Worm (Caenorhabditis elegans) whole organism, midembryonic: Measurements from ENCODE around the gene tat-1.

Experiments
- T22C8.4 ChIP-seq: fragments of 200-800 bp; sonication (Bioruptor generic); IDR thresholded peaks from 2 replicates; pipeline ENCODE4 v1.3.6; 2022; ENCODE audit warnings: missing genetic modification characterization, missing compliant biosample characterization
- cog-1 ChIP-seq: sonication (generic microtip); optimal IDR thresholded peaks from 2 replicates; lab custom pipeline; 2016; ENCODE audit warnings: missing genetic modification characterization, missing compliant biosample characterization
- flt-1 ChIP-seq: fragments of 200-800 bp; sonication (Bioruptor generic); IDR thresholded peaks from 2 replicates; pipeline ENCODE4 v1.3.6; 2022; ENCODE audit warnings: missing genetic modification characterization, missing compliant biosample characterization
- klf-2 ChIP-seq: fragments of 200-800 bp; sonication (Bioruptor generic); conservative IDR thresholded peaks from 2 replicates; pipeline ENCODE4 v1.3.6; 2022; ENCODE audit warnings: missing genetic modification reagents, missing genetic modification characterization, missing compliant biosample characterization
- med-1 ChIP-seq: sonication (generic microtip); optimal IDR thresholded peaks from 2 replicates; lab custom pipeline; 2017; ENCODE audit warnings: missing genetic modification characterization, mild to moderate bottlenecking, missing compliant biosample characterization, antibody characterized with exemption, missing genetic modification reagents; ENCODE audit not compliant: insufficient read depth
- ref-1 ChIP-seq: fragments of 200-800 bp; sonication (Bioruptor generic); conservative IDR thresholded peaks from 2 replicates; pipeline ENCODE4 v1.3.6; 2022; ENCODE audit warnings: missing genetic modification reagents, missing genetic modification characterization, missing compliant biosample characterization
- tab-1 ChIP-seq: fragments of 200-800 bp; sonication (Bioruptor generic); IDR thresholded peaks from 2 replicates; pipeline ENCODE4 v1.3.6; 2022; ENCODE audit warnings: missing genetic modification characterization, missing compliant biosample characterization
- ztf-23 ChIP-seq: fragments of 200-800 bp; sonication (Bioruptor generic); IDR thresholded peaks from 2 replicates; pipeline ENCODE4 v1.3.6; 2022; ENCODE audit warnings: missing genetic modification reagents, missing genetic modification characterization, missing compliant biosample characterization
- ztf-29 ChIP-seq: fragments of 200-800 bp; sonication (Bioruptor generic); IDR thresholded peaks from 2 replicates; pipeline ENCODE4 v1.3.6; 2022; ENCODE audit warnings: missing genetic modification reagents, missing genetic modification characterization, missing compliant biosample characterization

tat-1 gene

ce11 chrIII:12430209-12430608, 8.7 kb upstream of the tat-1 start, which contains the start of gene Y49E10.16:
Y49E10.16 (plus strand) TSS chrIII:12430509.
- TF ChIP-seq klf-2 (GFP tag; lab: Robert Waterston, UW) (no peak), ref-1 (GFP tag; lab: Robert Waterston, UW) (no peak), ztf-29 (GFP tag; lab: Robert Waterston, UW) (no peak), med-1 (no peak), T22C8.4 (GFP tag; lab: Robert Waterston, UW) (no peak), flt-1 (GFP tag; lab: Robert Waterston, UW) (no peak), ztf-23 (GFP tag; lab: Robert Waterston, UW) (no peak), cog-1 (tag; lab: Kevin White, UChicago) (no peak), tab-1 (GFP tag; lab: Robert Waterston, UW) (no peak)

- TF ChIP-seq T22C8.4 (GFP tag; lab: Robert Waterston, UW) (no peak), cog-1 (tag; lab: Kevin White, UChicago) (peak; percentile 38)
Observed at ce11 chrIII:12429579-12430084, 8.1 kb upstream of the tat-1 start, which contains the start of gene snr-6. snr-6 (minus strand) TSS chrIII:12429629.

- TF ChIP-seq ztf-29 (GFP tag; lab: Robert Waterston, UW) (no peak), med-1 (no peak)
Observed at ce11 chrIII:12428799-12429351, 7.4 kb upstream of the tat-1 start.

ce11 chrIII:12428264-12428627, 6.7 kb upstream of the tat-1 start:
- TF ChIP-seq ztf-23 (GFP tag; lab: Robert Waterston, UW), result no peak
- TF ChIP-seq flt-1 (GFP tag; lab: Robert Waterston, UW), result no peak
- no peak for TF ChIP-seq tab-1 (GFP tag; lab: Robert Waterston, UW)
- no peak for TF ChIP-seq cog-1 (tag; lab: Kevin White, UChicago)
- no peak for TF ChIP-seq ztf-29 (GFP tag; lab: Robert Waterston, UW)
- TF ChIP-seq ref-1 (GFP tag; lab: Robert Waterston, UW), result no peak

- TF ChIP-seq med-1 (no peak), flt-1 (GFP tag; lab: Robert Waterston, UW) (no peak), T22C8.4 (GFP tag; lab: Robert Waterston, UW) (no peak), tab-1 (GFP tag; lab: Robert Waterston, UW) (no peak), cog-1 (tag; lab: Kevin White, UChicago) (no peak), ref-1 (GFP tag; lab: Robert Waterston, UW) (no peak), ztf-29 (GFP tag; lab: Robert Waterston, UW) (no peak), ztf-23 (GFP tag; lab: Robert Waterston, UW) (no peak), klf-2 (GFP tag; lab: Robert Waterston, UW) (no peak)
Observed at ce11 chrIII:12427527-12428263, 6.2 kb upstream of the tat-1 start.

- TF ChIP-seq ref-1 (GFP tag; lab: Robert Waterston, UW) (no peak), tab-1 (GFP tag; lab: Robert Waterston, UW) (no peak), klf-2 (GFP tag; lab: Robert Waterston, UW) (no peak), ztf-29 (GFP tag; lab: Robert Waterston, UW) (no peak), T22C8.4 (GFP tag; lab: Robert Waterston, UW) (no peak), cog-1 (tag; lab: Kevin White, UChicago) (no peak), flt-1 (GFP tag; lab: Robert Waterston, UW) (no peak), med-1 (no peak), ztf-23 (GFP tag; lab: Robert Waterston, UW) (no peak)
Observed at ce11 chrIII:12426558-12426957, 5.0 kb upstream of the tat-1 start, which contains the start of gene pie-1. pie-1 (plus strand) TSS chrIII:12426893.

- no peak for TF ChIP-seq T22C8.4 (GFP tag; lab: Robert Waterston, UW)
- no peak for TF ChIP-seq ztf-29 (GFP tag; lab: Robert Waterston, UW)
- TF ChIP-seq tab-1 (GFP tag; lab: Robert Waterston, UW), result no peak
Observed at ce11 chrIII:12425846-12426405, 4.4 kb upstream of the tat-1 start.

- TF ChIP-seq ztf-23 (GFP tag; lab: Robert Waterston, UW) (no peak), tab-1 (GFP tag; lab: Robert Waterston, UW) (no peak), klf-2 (GFP tag; lab: Robert Waterston, UW) (no peak), flt-1 (GFP tag; lab: Robert Waterston, UW) (no peak), ref-1 (GFP tag; lab: Robert Waterston, UW) (no peak), ztf-29 (GFP tag; lab: Robert Waterston, UW) (no peak), med-1 (no peak), T22C8.4 (GFP tag; lab: Robert Waterston, UW) (no peak)
Observed at ce11 chrIII:12424663-12425062, 3.1 kb upstream of the tat-1 start.

ce11 chrIII:12424066-12424465, 2.5 kb upstream of the tat-1 start:
- TF ChIP-seq T22C8.4 (GFP tag; lab: Robert Waterston, UW) (no peak), ref-1 (GFP tag; lab: Robert Waterston, UW) (no peak), ztf-29 (GFP tag; lab: Robert Waterston, UW) (no peak), ztf-23 (GFP tag; lab: Robert Waterston, UW) (no peak), flt-1 (GFP tag; lab: Robert Waterston, UW) (no peak), tab-1 (GFP tag; lab: Robert Waterston, UW) (no peak), cog-1 (tag; lab: Kevin White, UChicago) (no peak), klf-2 (GFP tag; lab: Robert Waterston, UW) (no peak), med-1 (no peak)
